Worm (Caenorhabditis elegans): ENCODE data around the gene Y24D9B.1.

ce11 chrIV:4359653-4360052, 42.5 kb downstream of the Y24D9B.1 start, which contains the start of gene F55F10.3:
- TF ChIP-seq nhr-42 (GFP tag; IDR thresholded peaks at IDR 0.05) (no peak), ceh-44 (GFP tag; IDR thresholded peaks at IDR 0.05) (no peak), Y48G9A.11 (GFP tag; IDR thresholded peaks at IDR 0.05) (no peak), lsy-2 (tag; optimal IDR thresholded peaks at IDR 0.05) (no peak)

Data from whole organism, L4 larva.